Worm (Caenorhabditis elegans) whole organism, young adult: Measurements from ENCODE around the gene srx-16.

Experiments
- D2030.7 ChIP-seq: fragments of 200-800 bp; sonication (Bioruptor generic); IDR thresholded peaks from 2 replicates; pipeline ENCODE4 v1.3.6; 2022; ENCODE audit warnings: missing genetic modification reagents, missing genetic modification characterization, missing compliant biosample characterization
- F22D6.2 ChIP-seq: sonication (generic microtip); optimal IDR thresholded peaks from 2 replicates; lab custom pipeline; 2016; ENCODE audit warnings: mild to moderate bottlenecking, missing genetic modification characterization, missing compliant biosample characterization
- F23B12.7 ChIP-seq: sonication (generic microtip); optimal IDR thresholded peaks from 2 replicates; lab custom pipeline; 2017; ENCODE audit warnings: missing genetic modification characterization, mild to moderate bottlenecking, missing compliant biosample characterization, antibody characterized with exemption, moderate library complexity; ENCODE audit not compliant: insufficient read depth
- F33H1.4 ChIP-seq: fragments of 200-800 bp; sonication (Bioruptor generic); IDR thresholded peaks from 2 replicates; pipeline ENCODE4 v1.3.6; 2022; ENCODE audit warnings: missing genetic modification reagents, missing genetic modification characterization, missing compliant biosample characterization
- F52B5.7 ChIP-seq: sonication (generic microtip); optimal IDR thresholded peaks from 2 replicates; lab custom pipeline; 2016; ENCODE audit warnings: mild to moderate bottlenecking, missing genetic modification characterization, missing compliant biosample characterization
- K11D2.4 ChIP-seq: fragments of 200-800 bp; sonication (Bioruptor generic); IDR thresholded peaks from 2 replicates; pipeline ENCODE4 v1.3.6; 2022; ENCODE audit warnings: missing genetic modification reagents, missing genetic modification characterization, missing compliant biosample characterization
- K12H6.12 ChIP-seq: fragments of 200-800 bp; sonication (Bioruptor generic); optimal IDR thresholded peaks from 2 replicates; lab custom pipeline; 2018; ENCODE audit warnings: mild to moderate bottlenecking, missing genetic modification characterization, missing compliant biosample characterization
- T07F8.4 ChIP-seq: sonication (generic microtip); optimal IDR thresholded peaks from 2 replicates; lab custom pipeline; 2016; ENCODE audit warnings: mild to moderate bottlenecking, missing genetic modification characterization, moderate library complexity, missing compliant biosample characterization
- T26A5.8 ChIP-seq: sonication (generic microtip); optimal IDR thresholded peaks from 2 replicates; lab custom pipeline; 2016; ENCODE audit warnings: missing genetic modification characterization, missing compliant biosample characterization
- Y56A3A.18 ChIP-seq: fragments of 200-800 bp; sonication (Bioruptor generic); IDR thresholded peaks from 2 replicates; pipeline ENCODE4 v1.3.6; 2022; ENCODE audit warnings: missing genetic modification reagents, missing genetic modification characterization, missing compliant biosample characterization
- Y67H2A.10 ChIP-seq: fragments of 200-800 bp; sonication (Bioruptor generic); conservative IDR thresholded peaks from 2 replicates; pipeline ENCODE4 v1.3.6; 2022; ENCODE audit warnings: missing genetic modification reagents, missing genetic modification characterization, missing compliant biosample characterization
- akir-1 ChIP-seq: fragments of 200-800 bp; sonication (Bioruptor generic); optimal IDR thresholded peaks from 2 replicates; lab custom pipeline; 2018; ENCODE audit warnings: mild to moderate bottlenecking, missing genetic modification characterization, moderate library complexity, missing compliant biosample characterization
- aptf-3 ChIP-seq: fragments of 200-800 bp; sonication (Bioruptor generic); IDR thresholded peaks from 2 replicates; pipeline ENCODE4 v1.3.6; 2022; ENCODE audit warnings: missing genetic modification characterization, missing compliant biosample characterization
- attf-5 ChIP-seq: fragments of 200-800 bp; sonication (Bioruptor generic); optimal IDR thresholded peaks from 2 replicates; lab custom pipeline; 2018; ENCODE audit warnings: mild to moderate bottlenecking, missing genetic modification characterization, missing compliant biosample characterization
- bed-1 ChIP-seq: fragments of 200-800 bp; sonication (Bioruptor generic); IDR thresholded peaks from 2 replicates; pipeline ENCODE4 v1.3.6; 2022; ENCODE audit warnings: missing genetic modification reagents, missing genetic modification characterization, missing compliant biosample characterization
- cebp-1 ChIP-seq, 2 experiments: fragments of 200-800 bp in 1 of 2; sonication (Bioruptor generic) in 1 of 2; sonication (generic microtip) in 1 of 2; IDR thresholded peaks in 1 of 2; optimal IDR thresholded peaks in 1 of 2; 2 replicates each; pipeline versions ENCODE4 v1.3.6 to Lab custom; 2017 to 2022; ENCODE audit warnings: missing compliant biosample characterization in 2 of 2, missing genetic modification characterization in 2 of 2, mild to moderate bottlenecking in 1 of 2, missing genetic modification reagents in 1 of 2, moderate library complexity in 1 of 2
- ceh-40 ChIP-seq: fragments of 200-800 bp; sonication (Bioruptor generic); IDR thresholded peaks from 2 replicates; pipeline ENCODE4 v1.3.6; 2022; ENCODE audit warnings: missing genetic modification characterization, missing compliant biosample characterization
- ceh-58 ChIP-seq: fragments of 200-800 bp; sonication (Bioruptor generic); IDR thresholded peaks from 2 replicates; pipeline ENCODE4 v1.3.6; 2022; ENCODE audit warnings: missing genetic modification characterization, missing compliant biosample characterization
- dox-1 ChIP-seq: fragments of 200-800 bp; sonication (Bioruptor generic); IDR thresholded peaks from 2 replicates; pipeline ENCODE4 v1.3.6; 2022; ENCODE audit warnings: missing genetic modification reagents, missing genetic modification characterization, missing compliant biosample characterization
- dpff-1 ChIP-seq: sonication (generic microtip); optimal IDR thresholded peaks from 2 replicates; lab custom pipeline; 2017; ENCODE audit warnings: mild to moderate bottlenecking, missing genetic modification characterization, missing compliant biosample characterization
- efl-1 ChIP-seq: fragments of 150-350 bp; optimal IDR thresholded peaks from 2 replicates; lab custom pipeline; 2014; ENCODE audit warnings: missing biosample characterization, missing genetic modification reagents, missing genetic modification characterization
- egl-18 ChIP-seq: fragments of 200-800 bp; sonication (Bioruptor generic); IDR thresholded peaks from 2 replicates; pipeline ENCODE4 v1.3.6; 2022; ENCODE audit warnings: missing genetic modification reagents, missing genetic modification characterization, missing compliant biosample characterization
- ets-4 ChIP-seq: fragments of 200-800 bp; sonication (Bioruptor generic); optimal IDR thresholded peaks from 2 replicates; lab custom pipeline; 2018; ENCODE audit warnings: mild to moderate bottlenecking, missing genetic modification characterization, missing compliant biosample characterization
- fkh-3 ChIP-seq: sonication (generic microtip); optimal IDR thresholded peaks from 2 replicates; lab custom pipeline; 2016; ENCODE audit warnings: mild to moderate bottlenecking, missing genetic modification characterization, missing compliant biosample characterization
- hrde-1 ChIP-seq: sonication (generic microtip); optimal IDR thresholded peaks from 2 replicates; lab custom pipeline; 2016; ENCODE audit warnings: missing genetic modification characterization, mild to moderate bottlenecking, missing compliant biosample characterization, moderate library complexity, missing genotype, missing genetic modification reagents, borderline replicate concordance
- hsf-1 ChIP-seq: fragments of 200-800 bp; sonication (Bioruptor generic); IDR thresholded peaks from 2 replicates; pipeline ENCODE4 v1.3.6; 2022; ENCODE audit warnings: missing genetic modification reagents, missing genetic modification characterization, missing compliant biosample characterization
- let-607 ChIP-seq, 2 experiments: fragments of 200-800 bp in 1 of 2; sonication (Bioruptor generic) in 1 of 2; sonication (generic microtip) in 1 of 2; optimal IDR thresholded peaks; 2 replicates each; lab custom pipeline; 2016 to 2018; ENCODE audit warnings: mild to moderate bottlenecking in 2 of 2, missing compliant biosample characterization in 2 of 2, missing genetic modification characterization in 2 of 2, moderate library complexity in 2 of 2, missing genotype in 1 of 2
- lin-26 ChIP-seq: fragments of 200-800 bp; sonication (Bioruptor generic); IDR thresholded peaks from 2 replicates; pipeline ENCODE4 v1.3.6; 2022; ENCODE audit warnings: missing genetic modification reagents, missing genetic modification characterization, missing compliant biosample characterization
- lin-35 ChIP-seq, 3 experiments: fragments of 150-350 bp in 2 of 3; sonication (generic microtip) in 1 of 3; optimal IDR thresholded peaks; 2 replicates each; lab custom pipeline; 2014 to 2018; ENCODE audit warnings: missing biosample characterization in 3 of 3, missing genetic modification characterization in 3 of 3, missing genetic modification reagents in 3 of 3
- madf-6 ChIP-seq: fragments of 200-800 bp; sonication (Bioruptor generic); IDR thresholded peaks from 2 replicates; pipeline ENCODE4 v1.3.6; 2022; ENCODE audit warnings: missing genetic modification reagents, missing genetic modification characterization, missing compliant biosample characterization
- madf-8 ChIP-seq: fragments of 200-800 bp; sonication (Bioruptor generic); conservative IDR thresholded peaks from 2 replicates; pipeline ENCODE4 v1.3.6; 2022; ENCODE audit warnings: missing genetic modification reagents, missing genetic modification characterization, missing compliant biosample characterization
- mes-4 ChIP-seq: sonication (generic microtip); optimal IDR thresholded peaks from 2 replicates; lab custom pipeline; 2016; ENCODE audit warnings: missing genotype, missing genetic modification characterization, missing compliant biosample characterization
- mxl-1 ChIP-seq: sonication (generic microtip); optimal IDR thresholded peaks from 2 replicates; lab custom pipeline; 2016; ENCODE audit warnings: missing genetic modification characterization, missing compliant biosample characterization
- nfya-2 ChIP-seq: fragments of 200-800 bp; sonication (Bioruptor generic); IDR thresholded peaks from 2 replicates; pipeline ENCODE4 v1.3.6; 2022; ENCODE audit warnings: missing genetic modification reagents, missing genetic modification characterization, missing compliant biosample characterization
- nfyb-1 ChIP-seq: fragments of 200-800 bp; sonication (Bioruptor generic); IDR thresholded peaks from 2 replicates; pipeline ENCODE4 v1.3.6; 2022; ENCODE audit warnings: missing genetic modification reagents, missing genetic modification characterization, missing compliant biosample characterization
- repo-1 ChIP-seq: sonication (generic microtip); optimal IDR thresholded peaks from 2 replicates; lab custom pipeline; 2017; ENCODE audit warnings: mild to moderate bottlenecking, missing genetic modification characterization, missing compliant biosample characterization
- somi-1 ChIP-seq: fragments of 200-800 bp; sonication (Bioruptor generic); optimal IDR thresholded peaks from 2 replicates; lab custom pipeline; 2018; ENCODE audit warnings: mild to moderate bottlenecking, missing genetic modification characterization, missing compliant biosample characterization
- tbx-9 ChIP-seq: sonication (generic microtip); optimal IDR thresholded peaks from 2 replicates; lab custom pipeline; 2016; ENCODE audit warnings: borderline replicate concordance, missing genetic modification characterization, inconsistent platforms, missing compliant biosample characterization
- unc-130 ChIP-seq: sonication (generic microtip); optimal IDR thresholded peaks from 2 replicates; lab custom pipeline; 2016; ENCODE audit warnings: missing genetic modification reagents, missing genetic modification characterization, missing compliant biosample characterization
- ztf-22 ChIP-seq: fragments of 200-800 bp; sonication (Bioruptor generic); optimal IDR thresholded peaks from 2 replicates; lab custom pipeline; 2018; ENCODE audit warnings: mild to moderate bottlenecking, missing genetic modification characterization, moderate library complexity, missing compliant biosample characterization

srx-16 gene

DNA sequence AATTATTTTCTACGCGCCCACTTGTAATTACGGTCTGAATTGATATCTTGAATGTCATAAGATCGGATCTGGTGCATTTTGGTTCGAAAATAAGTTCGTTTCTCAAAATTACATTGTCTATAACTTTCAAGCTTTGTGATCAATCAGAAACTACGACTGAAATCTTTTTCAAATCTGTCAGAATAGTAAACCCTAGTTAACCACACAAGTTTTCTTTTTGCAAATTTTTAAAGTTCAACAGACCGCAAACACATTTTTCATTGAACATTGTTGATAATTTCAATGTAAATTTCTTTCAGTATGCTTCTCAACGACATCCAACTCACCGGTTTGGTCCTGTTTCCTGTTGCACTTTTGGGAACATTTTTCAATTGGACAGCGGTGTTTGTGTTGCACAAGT, 4.6 kb upstream of the srx-16 start, which contains the start of gene srx-59 (continued):
- no peak for TF ChIP-seq ceh-40
- TF ChIP-seq, all 124 proteins: peak for 0

DNA sequence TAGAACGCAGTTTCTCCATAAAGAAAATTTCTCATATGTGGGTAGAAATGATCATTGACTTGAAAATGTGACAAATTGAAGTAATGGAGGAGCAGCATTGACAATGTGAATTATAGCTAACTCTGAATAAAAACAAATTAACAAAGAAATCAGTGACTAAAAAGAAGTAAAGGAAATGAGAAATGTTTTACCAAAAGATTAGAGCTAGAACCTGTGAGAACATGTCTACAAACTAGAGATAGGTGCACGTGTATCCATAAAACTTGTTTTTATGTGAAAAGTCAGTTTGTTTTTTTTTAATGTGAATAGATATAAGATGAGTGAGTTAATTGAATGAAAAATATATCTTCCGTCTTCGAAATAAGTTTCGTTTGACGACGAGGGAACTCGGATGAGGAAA, 2.9 kb downstream of the srx-16 start, which contains the start of gene sre-12:
TSS of gene sre-12 (minus strand) at position 101 of the 400 bp plus-strand sequence.
- TF ChIP-seq lin-35 (GFP tag; optimal IDR thresholded peaks at IDR 0.05; lab: Kevin White, UChicago), result no peak
- no peak for TF ChIP-seq mes-4 (tag; lab: Kevin White, UChicago)
- no peak for TF ChIP-seq aptf-3 (GFP tag; lab: Robert Waterston, UW)
- TF ChIP-seq fkh-3 (tag; lab: Kevin White, UChicago), result no peak
- TF ChIP-seq mxl-1 (tag; lab: Kevin White, UChicago), result no peak

DNA sequence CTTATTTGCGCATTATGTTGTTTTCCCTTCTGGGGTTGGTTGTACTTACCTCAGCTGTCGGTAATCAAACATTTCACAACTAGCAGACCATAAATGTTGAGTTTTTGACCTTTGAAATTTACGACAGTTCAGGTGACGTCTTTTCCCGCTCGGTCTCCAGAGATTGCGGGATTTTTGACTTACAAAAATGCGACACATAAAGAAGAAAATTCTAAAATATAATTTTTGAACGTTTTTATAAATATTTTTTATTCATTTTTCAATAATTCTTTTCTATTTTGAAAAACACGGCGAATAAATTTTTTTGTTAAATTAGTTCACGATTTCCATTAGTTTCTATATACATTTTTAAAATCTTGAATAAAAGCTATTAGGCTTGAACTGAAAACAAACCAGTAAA, 6.7 kb downstream of the srx-16 start, which contains the start of gene nhr-161:
TSS of gene nhr-161 (minus strand) at position 101 of the 400 bp plus-strand sequence.
- no peak for TF ChIP-seq lin-35 (GFP tag; optimal IDR thresholded peaks at IDR 0.05; lab: Kevin White, UChicago)
- no peak for TF ChIP-seq hsf-1
- no peak for TF ChIP-seq bed-1 (GFP tag; lab: Robert Waterston, UW)
- no peak for TF ChIP-seq T07F8.4 (tag; lab: Kevin White, UChicago)
- no peak for TF ChIP-seq ceh-58
- no peak for TF ChIP-seq ztf-22
- TF ChIP-seq mxl-1 (tag; lab: Kevin White, UChicago), result no peak
- no peak for TF ChIP-seq nfyb-1 (GFP tag; lab: Robert Waterston, UW)
- TF ChIP-seq T26A5.8 (tag; lab: Kevin White, UChicago), result no peak
- TF ChIP-seq tbx-9 (tag; lab: Kevin White, UChicago), result no peak
- no peak for TF ChIP-seq F33H1.4 (GFP tag; lab: Robert Waterston, UW)
- no peak for TF ChIP-seq madf-6
- TF ChIP-seq F22D6.2 (tag; lab: Kevin White, UChicago), result no peak
- no peak for TF ChIP-seq Y56A3A.18 (GFP tag; lab: Robert Waterston, UW)
- TF ChIP-seq cebp-1 (GFP tag; IDR thresholded peaks at IDR 0.05; lab: Robert Waterston, UW), result no peak
- TF ChIP-seq cebp-1 (tag; optimal IDR thresholded peaks at IDR 0.05; lab: Kevin White, UChicago), result no peak

DNA sequence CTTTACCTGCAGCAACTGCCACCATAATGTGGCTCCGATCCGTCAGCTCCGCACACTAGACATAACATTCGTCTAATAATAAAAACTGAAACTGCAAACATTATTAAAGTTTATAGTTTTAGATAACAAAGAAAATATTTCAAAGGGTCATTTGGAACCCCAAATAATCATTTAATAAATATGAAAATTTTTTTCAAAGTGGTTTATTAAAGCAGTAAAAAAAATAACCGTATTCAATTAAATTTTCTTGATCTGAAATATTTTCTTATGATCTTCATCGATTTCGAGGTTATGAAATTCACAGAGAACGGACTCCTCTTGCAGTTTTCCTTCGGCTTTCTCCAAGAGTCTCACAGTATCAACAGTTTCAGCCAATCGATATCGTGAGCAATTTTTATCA, 9.8 kb downstream of the srx-16 start, which contains the start of gene nhr-163:
TSS of gene nhr-163 (minus strand) at position 101 of the 400 bp plus-strand sequence.
- TF ChIP-seq aptf-3 (GFP tag; lab: Robert Waterston, UW), result no peak
- no peak for TF ChIP-seq attf-5 (GFP tag; lab: Kevin White, UChicago)
- TF ChIP-seq ceh-58, result no peak
- TF ChIP-seq F23B12.7 (tag; lab: Kevin White, UChicago), result no peak
- TF ChIP-seq bed-1 (GFP tag; lab: Robert Waterston, UW), result no peak
- TF ChIP-seq cebp-1 (GFP tag; IDR thresholded peaks at IDR 0.05; lab: Robert Waterston, UW), result no peak
- TF ChIP-seq cebp-1 (tag; optimal IDR thresholded peaks at IDR 0.05; lab: Kevin White, UChicago), result no peak

DNA sequence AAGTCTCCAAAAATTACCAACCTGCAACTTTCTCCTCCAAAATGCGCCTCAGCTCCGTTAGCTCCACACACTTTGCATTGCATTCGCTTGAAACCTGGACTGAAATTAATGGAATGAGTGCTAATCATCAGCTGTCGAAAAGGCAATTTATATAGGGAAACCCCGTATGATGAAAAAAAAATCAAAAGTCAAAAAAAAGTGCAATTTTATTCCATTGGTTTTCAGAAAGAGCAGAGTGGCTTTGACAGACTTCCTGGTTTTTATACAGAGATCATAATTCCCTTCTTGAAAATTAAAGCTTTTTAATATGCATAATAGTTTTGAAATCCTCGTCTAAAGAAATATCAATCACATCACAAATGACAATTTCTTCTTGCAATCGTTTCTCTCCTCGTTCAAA, 11.5 kb downstream of the srx-16 start, which contains the start of gene nhr-139:
TSS of gene nhr-139 (minus strand) at position 101 of the 400 bp plus-strand sequence.
- TF ChIP-seq F52B5.7 (no peak), nfya-2 (no peak), ets-4 (no peak), K12H6.12 (tag; lab: Kevin White, UChicago) (no peak), akir-1 (GFP tag; lab: Kevin White, UChicago) (no peak), madf-8 (GFP tag; lab: Robert Waterston, UW) (no peak), repo-1 (tag; lab: Kevin White, UChicago) (no peak), efl-1 (GFP tag; lab: Kevin White, UChicago) (no peak), F33H1.4 (GFP tag; lab: Robert Waterston, UW) (no peak), let-607 (tag; optimal IDR thresholded peaks at IDR 0.05; lab: Kevin White, UChicago) (no peak), D2030.7 (GFP tag; lab: Robert Waterston, UW) (no peak), K11D2.4 (no peak), lin-26 (no peak), dpff-1 (tag; lab: Kevin White, UChicago) (no peak), Y67H2A.10 (GFP tag; lab: Robert Waterston, UW) (no peak), somi-1 (GFP tag; lab: Kevin White, UChicago) (no peak), unc-130 (GFP tag; lab: Kevin White, UChicago) (no peak), egl-18 (GFP tag; lab: Robert Waterston, UW) (no peak), dox-1 (GFP tag; lab: Robert Waterston, UW) (no peak), hrde-1 (tag; lab: Kevin White, UChicago) (no peak)
- TF ChIP-seq, all 124 proteins: peak for 0
